Fruit fly (Drosophila melanogaster): ENCODE measurements around the gene pie.

Gene pie

dm6 chr2L:10468388-10468787, 45.8 kb upstream of the pie start (continued):
- TF ChIP-seq Nf-YA (GFP tag; IDR thresholded peaks at IDR 0.05) (0 out of 2 replicates have a peak, but pooled peaks have one; percentile 9), Taf1 (GFP tag; IDR thresholded peaks at IDR 0.05) (peak; percentile 61), CG8765 (GFP tag; IDR thresholded peaks at IDR 0.05) (no peak), CG16813 (GFP tag; IDR thresholded peaks at IDR 0.05; ENCODE audit: partially characterized antibody) (no peak), Spps (tag; optimal IDR thresholded peaks at IDR 0.05) (no peak), insv (GFP tag; optimal IDR thresholded peaks at IDR 0.05) (no peak), dan (GFP tag; IDR thresholded peaks at IDR 0.05) (no peak), dimm (GFP tag; IDR thresholded peaks at IDR 0.05) (no peak), wek (GFP tag; optimal IDR thresholded peaks at IDR 0.05) (no peak), disco-r (GFP tag; optimal IDR thresholded peaks at IDR 0.05) (no peak), tx (GFP tag; optimal IDR thresholded peaks at IDR 0.05) (no peak), CG15479 (GFP tag; optimal IDR thresholded peaks at IDR 0.05) (no peak), CG7357 (GFP tag; IDR thresholded peaks at IDR 0.05) (peak; percentile 20; the same call in 1 of the 3 replicates), MESR4 (GFP tag; optimal IDR thresholded peaks at IDR 0.05) (no peak), Mad (GFP tag; optimal IDR thresholded peaks at IDR 0.05) (peak; percentile 11), dysf (GFP tag; IDR thresholded peaks at IDR 0.05) (peak; percentile 72), CG12391 (tag; optimal IDR thresholded peaks at IDR 0.05) (peak; percentile 63), sens (GFP tag) (peak; percentile 63), Rfx (GFP tag; IDR thresholded peaks at IDR 0.05) (peak; percentile 86), CG4854 (GFP tag; optimal IDR thresholded peaks at IDR 0.05) (no peak), corto (GFP tag; optimal IDR thresholded peaks at IDR 0.05) (no peak), Blimp-1 (GFP tag; optimal IDR thresholded peaks at IDR 0.05) (peak; percentile 59), Aef1 (GFP tag; IDR thresholded peaks at IDR 0.05) (peak; percentile 63), CG10321 (GFP tag; IDR thresholded peaks at IDR 0.05) (no peak), Trl (optimal IDR thresholded peaks at IDR 0.05) (no peak), Trl (GFP tag; optimal IDR thresholded peaks at IDR 0.05) (peak; percentile 38), HLH54F (GFP tag; optimal IDR thresholded peaks at IDR 0.05) (peak; percentile 24), CG13775 (GFP tag; optimal IDR thresholded peaks at IDR 0.05) (peak; percentile 30), row (GFP tag; IDR thresholded peaks at IDR 0.05) (peak; percentile 81), CG11398 (GFP tag; optimal IDR thresholded peaks at IDR 0.05) (no peak), yki (optimal IDR thresholded peaks at IDR 0.05) (no peak), Meics (GFP tag; optimal IDR thresholded peaks at IDR 0.05) (peak; percentile 62), CG14860 (GFP tag; IDR thresholded peaks at IDR 0.05; ENCODE audit: partially characterized antibody) (no peak), ewg (GFP tag; optimal IDR thresholded peaks at IDR 0.05) (no peak), CG34224 (GFP tag; IDR thresholded peaks at IDR 0.05; ENCODE audit: partially characterized antibody) (no peak), CG6813 (GFP tag; optimal IDR thresholded peaks at IDR 0.05) (peak; percentile 40), CG34422 (GFP tag; IDR thresholded peaks at IDR 0.05) (peak; percentile 73; the same call in 2 of the 3 replicates), CG18619 (GFP tag; optimal IDR thresholded peaks at IDR 0.05) (peak; percentile 38), Dip2 (GFP tag; IDR thresholded peaks at IDR 0.05) (no peak), zfh2 (GFP tag; optimal IDR thresholded peaks at IDR 0.05) (peak; percentile 5), sug (tag; optimal IDR thresholded peaks at IDR 0.05) (peak; percentile 26), Rx (GFP tag; IDR thresholded peaks at IDR 0.05) (0 out of 2 replicates have a peak, but pooled peaks have one; percentile 39), zf30C (GFP tag; optimal IDR thresholded peaks at IDR 0.05) (peak; percentile 57), Neu2 (GFP tag; optimal IDR thresholded peaks at IDR 0.05; ENCODE audit: borderline replicate concordance) (no peak), CG7556 (GFP tag; optimal IDR thresholded peaks at IDR 0.05) (peak; percentile 15), CG17912 (GFP tag; optimal IDR thresholded peaks at IDR 0.05) (no peak), Hr78 (GFP tag; optimal IDR thresholded peaks at IDR 0.05) (peak in 1 of 2 experiments; percentile 4), HLH3B (GFP tag; IDR thresholded peaks at IDR 0.05) (peak; percentile 75), Med (GFP tag) (peak; percentile 88), trh (GFP tag; optimal IDR thresholded peaks at IDR 0.05) (no peak), kah (GFP tag; optimal IDR thresholded peaks at IDR 0.05) (peak; percentile 90), CG10979 (tag; optimal IDR thresholded peaks at IDR 0.05) (peak; percentile 44)
